Worm (Caenorhabditis elegans) whole organism, L4 larva: ENCODE results near the gene sra-12.

Experiments used
- F37D6.2 ChIP-seq: sonication (generic microtip); optimal IDR thresholded peaks from 2 replicates; lab custom pipeline; 2016; ENCODE audit warnings: mild to moderate bottlenecking, missing genetic modification characterization, missing compliant biosample characterization
- F44E2.7 ChIP-seq: fragments of 200-800 bp; sonication (Bioruptor generic); IDR thresholded peaks from 2 replicates; pipeline ENCODE4 v2.1.2; 2022; ENCODE audit warnings: missing genetic modification characterization, missing compliant biosample characterization
- Y105C5A.15 ChIP-seq: fragments of 200-800 bp; sonication (Bioruptor generic); IDR thresholded peaks from 2 replicates; pipeline ENCODE4 v1.3.6; 2022; ENCODE audit warnings: missing genetic modification characterization, missing compliant biosample characterization
- Y48G9A.11 ChIP-seq: fragments of 200-800 bp; sonication (Bioruptor generic); IDR thresholded peaks from 2 replicates; pipeline ENCODE4 v1.3.6; 2022; ENCODE audit warnings: missing genetic modification reagents, missing genetic modification characterization, missing compliant biosample characterization
- Y75B8A.6 ChIP-seq: fragments of 200-800 bp; sonication (Bioruptor generic); IDR thresholded peaks from 2 replicates; pipeline ENCODE4 v1.3.6; 2022; ENCODE audit warnings: missing genetic modification reagents, missing genetic modification characterization, missing compliant biosample characterization
- ama-1 ChIP-seq: fragments of 150-350 bp; optimal IDR thresholded peaks from 2 replicates; lab custom pipeline; 2014; ENCODE audit warnings: inconsistent platforms, mixed read lengths
- attf-4 ChIP-seq: sonication (generic microtip); optimal IDR thresholded peaks from 3 replicates; lab custom pipeline; 2017; ENCODE audit warnings: missing biosample characterization, missing genetic modification characterization
- ceh-28 ChIP-seq: fragments of 150-350 bp; optimal IDR thresholded peaks from 2 replicates; lab custom pipeline; 2014; ENCODE audit warnings: missing biosample characterization, missing genetic modification reagents, missing genetic modification characterization
- ceh-44 ChIP-seq: fragments of 200-800 bp; sonication (Bioruptor generic); IDR thresholded peaks from 2 replicates; pipeline ENCODE4 v1.3.6; 2022; ENCODE audit warnings: missing genetic modification reagents, missing genetic modification characterization, missing compliant biosample characterization
- ces-1 ChIP-seq: fragments of 150-350 bp; sonication (generic microtip); optimal IDR thresholded peaks from 4 replicates; lab custom pipeline; 2014; ENCODE audit warnings: missing biosample characterization, missing genetic modification reagents, missing genetic modification characterization
- daf-16 ChIP-seq, 3 experiments: sonication (generic microtip); optimal IDR thresholded peaks; 2 replicates each; lab custom pipeline; 2016 to 2017; ENCODE audit warnings: missing genetic modification characterization in 3 of 3, missing genetic modification reagents in 3 of 3, mild to moderate bottlenecking in 2 of 3, missing compliant biosample characterization in 2 of 3, missing biosample characterization in 1 of 3, moderate library complexity in 1 of 3
- daf-19 ChIP-seq: fragments of 200-800 bp; sonication (Bioruptor generic); conservative IDR thresholded peaks from 2 replicates; pipeline ENCODE4 v1.3.6; 2022; ENCODE audit warnings: missing genetic modification characterization, missing compliant biosample characterization
- dmd-6 ChIP-seq: fragments of 200-800 bp; sonication (Bioruptor generic); IDR thresholded peaks from 2 replicates; pipeline ENCODE4 v1.3.6; 2022; ENCODE audit warnings: missing genetic modification reagents, missing genetic modification characterization, missing compliant biosample characterization
- dmd-8 ChIP-seq: fragments of 200-800 bp; sonication (Bioruptor generic); IDR thresholded peaks from 2 replicates; pipeline ENCODE4 v1.3.6; 2022; ENCODE audit warnings: missing genetic modification characterization, missing compliant biosample characterization
- dmd-9 ChIP-seq: fragments of 200-800 bp; sonication (Bioruptor generic); IDR thresholded peaks from 2 replicates; pipeline ENCODE4 v1.3.6; 2022; ENCODE audit warnings: missing genetic modification reagents, missing genetic modification characterization, missing compliant biosample characterization
- dve-1 ChIP-seq: sonication (generic microtip); optimal IDR thresholded peaks from 2 replicates; lab custom pipeline; 2017; ENCODE audit warnings: antibody characterized with exemption, mild to moderate bottlenecking, missing genetic modification characterization, missing compliant biosample characterization; ENCODE audit not compliant: insufficient read depth
- hlh-11 ChIP-seq: fragments of 200-800 bp; sonication (Bioruptor generic); optimal IDR thresholded peaks from 2 replicates; lab custom pipeline; 2018; ENCODE audit warnings: mild to moderate bottlenecking, missing genetic modification characterization, missing compliant biosample characterization
- hlh-30 ChIP-seq: sonication (generic microtip); optimal IDR thresholded peaks from 2 replicates; lab custom pipeline; 2017; ENCODE audit warnings: antibody characterized with exemption, mild to moderate bottlenecking, missing genetic modification characterization, missing compliant biosample characterization; ENCODE audit not compliant: insufficient read depth
- lin-15B ChIP-seq: fragments of 150-350 bp; sonication (generic microtip); optimal IDR thresholded peaks from 3 replicates; lab custom pipeline; 2014; ENCODE audit warnings: missing biosample characterization, missing genetic modification characterization
- lin-29 ChIP-seq: fragments of 200-800 bp; sonication (Bioruptor generic); IDR thresholded peaks from 2 replicates; pipeline ENCODE4 v1.3.6; 2022; ENCODE audit warnings: missing genetic modification reagents, missing genetic modification characterization, missing compliant biosample characterization
- lin-39 ChIP-seq: fragments of 150-350 bp; optimal IDR thresholded peaks from 2 replicates; lab custom pipeline; 2014; ENCODE audit warnings: missing biosample characterization, missing genetic modification reagents, missing genetic modification characterization
- lir-3 ChIP-seq: sonication (generic microtip); optimal IDR thresholded peaks from 2 replicates; lab custom pipeline; 2016; ENCODE audit warnings: mild to moderate bottlenecking, missing genetic modification characterization, missing compliant biosample characterization
- mdl-1 ChIP-seq, 2 experiments: fragments of 150-350 bp in 1 of 2; sonication (generic microtip) in 1 of 2; optimal IDR thresholded peaks; 2 replicates each; lab custom pipeline; 2014 to 2017; ENCODE audit warnings: missing biosample characterization in 2 of 2, missing genetic modification characterization in 2 of 2
- mep-1 ChIP-seq: fragments of 150-350 bp; sonication (generic microtip); optimal IDR thresholded peaks from 3 replicates; lab custom pipeline; 2014; ENCODE audit warnings: missing biosample characterization, missing genetic modification characterization
- mxl-2 ChIP-seq: fragments of 200-800 bp; sonication (Bioruptor generic); conservative IDR thresholded peaks from 2 replicates; pipeline ENCODE4 v1.3.6; 2022; ENCODE audit warnings: missing genetic modification reagents, missing genetic modification characterization, missing compliant biosample characterization
- mxl-3 ChIP-seq: fragments of 200-800 bp; sonication (Bioruptor generic); optimal IDR thresholded peaks from 2 replicates; lab custom pipeline; 2018; ENCODE audit warnings: mild to moderate bottlenecking, missing genetic modification characterization, missing compliant biosample characterization
- nhr-10 ChIP-seq: fragments of 150-350 bp; optimal IDR thresholded peaks from 2 replicates; lab custom pipeline; 2014; ENCODE audit warnings: missing biosample characterization, missing genetic modification characterization
- nhr-102 ChIP-seq: sonication (generic microtip); optimal IDR thresholded peaks from 2 replicates; lab custom pipeline; 2016; ENCODE audit warnings: mild to moderate bottlenecking, missing genetic modification characterization, moderate library complexity, missing compliant biosample characterization
- nhr-28 ChIP-seq: fragments of 150-350 bp; optimal IDR thresholded peaks from 2 replicates; lab custom pipeline; 2014; ENCODE audit warnings: missing biosample characterization, missing genetic modification characterization
- nhr-76 ChIP-seq: fragments of 150-350 bp; optimal IDR thresholded peaks from 2 replicates; lab custom pipeline; 2014; ENCODE audit warnings: missing biosample characterization, missing genetic modification characterization
- nhr-77 ChIP-seq: fragments of 150-350 bp; optimal IDR thresholded peaks from 2 replicates; lab custom pipeline; 2014; ENCODE audit warnings: missing biosample characterization, missing genetic modification characterization
- php-3 ChIP-seq: fragments of 200-800 bp; sonication (Bioruptor generic); IDR thresholded peaks from 2 replicates; pipeline ENCODE4 v1.3.6; 2022; ENCODE audit warnings: missing genetic modification reagents, missing genetic modification characterization, missing compliant biosample characterization
- pqm-1 ChIP-seq: sonication (generic microtip); optimal IDR thresholded peaks from 2 replicates; lab custom pipeline; 2017; ENCODE audit warnings: missing biosample characterization, missing genetic modification characterization
- rbr-2 ChIP-seq: sonication (generic microtip); optimal IDR thresholded peaks from 2 replicates; lab custom pipeline; 2016; ENCODE audit warnings: missing genotype, missing genetic modification characterization, missing compliant biosample characterization
- saeg-2 ChIP-seq: fragments of 200-800 bp; sonication (Bioruptor generic); IDR thresholded peaks from 2 replicates; pipeline ENCODE4 v1.3.6; 2022; ENCODE audit warnings: missing genetic modification reagents, missing genetic modification characterization, missing compliant biosample characterization
- set-16 ChIP-seq: fragments of 200-800 bp; sonication (Bioruptor generic); IDR thresholded peaks from 2 replicates; pipeline ENCODE4 v1.3.6; 2022; ENCODE audit warnings: missing genetic modification reagents, missing genetic modification characterization, missing compliant biosample characterization
- snpc-1.2 ChIP-seq: fragments of 200-800 bp; sonication (Bioruptor generic); IDR thresholded peaks from 2 replicates; pipeline ENCODE4 v1.3.6; 2022; ENCODE audit warnings: missing genetic modification reagents, missing genetic modification characterization, missing compliant biosample characterization
- snpc-4 ChIP-seq: fragments of 150-350 bp; optimal IDR thresholded peaks from 2 replicates; lab custom pipeline; 2014; ENCODE audit warnings: missing biosample characterization, missing genetic modification characterization
- tag-97 ChIP-seq: fragments of 200-800 bp; sonication (Bioruptor generic); IDR thresholded peaks from 2 replicates; pipeline ENCODE4 v1.3.6; 2022; ENCODE audit warnings: missing genetic modification characterization, missing compliant biosample characterization
- tra-1 ChIP-seq: fragments of 200-800 bp; sonication (Bioruptor generic); IDR thresholded peaks from 2 replicates; pipeline ENCODE4 v1.3.6; 2022; ENCODE audit warnings: missing genetic modification reagents, missing genetic modification characterization, missing compliant biosample characterization
- unc-39 ChIP-seq: sonication (generic microtip); optimal IDR thresholded peaks from 2 replicates; lab custom pipeline; 2017; ENCODE audit warnings: missing biosample characterization, missing genetic modification characterization
- unc-62 ChIP-seq, 3 experiments: fragments of 150-350 bp in 1 of 3; sonication (generic microtip); optimal IDR thresholded peaks in 2 of 3; peaks in 1 of 3; 1 replicate in 1 of 3; 2 replicates in 2 of 3; lab custom pipeline; 2014 to 2017; ENCODE audit warnings: missing biosample characterization in 3 of 3, missing genetic modification characterization in 3 of 3, missing genetic modification reagents in 3 of 3, missing genotype in 1 of 3
- zfp-2 ChIP-seq: sonication (generic microtip); optimal IDR thresholded peaks from 2 replicates; lab custom pipeline; 2016; ENCODE audit warnings: mild to moderate bottlenecking, missing genetic modification characterization, missing compliant biosample characterization
- zip-2 ChIP-seq: fragments of 150-350 bp; optimal IDR thresholded peaks from 2 replicates; lab custom pipeline; 2014; ENCODE audit warnings: missing biosample characterization, missing genetic modification characterization
- ztf-7 ChIP-seq: fragments of 150-350 bp; optimal IDR thresholded peaks from 2 replicates; lab custom pipeline; 2014; ENCODE audit warnings: missing biosample characterization, missing genetic modification characterization

Gene sra-12

ce11 chrII:10861305-10861704, 43.0 kb downstream of the sra-12 start:
- TF ChIP-seq unc-62 (GFP tag; optimal IDR thresholded peaks at IDR 0.05 in 1 of 2; lab: Kevin White, UChicago) (peak in 1 of 2 experiments; percentile 57), unc-62 (tag; optimal IDR thresholded peaks at IDR 0.05; lab: Kevin White, UChicago) (no peak), ztf-7 (no peak), nhr-28 (no peak), dmd-6 (GFP tag; lab: Robert Waterston, UW) (no peak)

DNA sequence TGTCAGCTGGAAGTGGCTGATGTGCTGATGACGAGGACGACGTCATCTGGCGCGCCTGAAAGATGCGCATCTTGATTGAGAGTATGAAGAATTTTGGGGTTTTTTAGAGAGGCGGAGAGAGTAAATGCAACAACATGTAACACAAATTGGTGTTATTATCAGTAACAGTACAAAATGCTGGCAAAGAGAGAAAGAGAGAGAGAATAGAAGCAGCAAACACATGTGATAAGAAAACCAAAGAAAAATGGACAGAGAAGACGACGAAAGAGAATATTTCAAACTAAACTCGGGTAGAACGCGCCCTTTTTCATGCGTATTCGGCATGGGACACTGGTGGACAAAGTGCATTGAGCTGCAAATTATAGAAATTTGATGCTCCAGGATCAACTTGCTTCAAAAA, 43.4 kb downstream of the sra-12 start, which contains the start of gene M106.3:
TSS of gene M106.3 (minus strand) at position 70 of the 400 bp plus-strand sequence.
- TF ChIP-seq Y75B8A.6 (GFP tag; lab: Robert Waterston, UW) (no peak), saeg-2 (GFP tag; lab: Robert Waterston, UW) (no peak), lir-3 (tag; lab: Kevin White, UChicago) (no peak), pqm-1 (peak; percentile 87), dmd-8 (GFP tag; lab: Robert Waterston, UW) (no peak), zfp-2 (tag; lab: Kevin White, UChicago) (no peak), attf-4 (tag; lab: Kevin White, UChicago) (no peak), snpc-4 (tag; lab: Kevin White, UChicago) (no peak), tag-97 (GFP tag; lab: Robert Waterston, UW) (no peak), mdl-1 (tag; optimal IDR thresholded peaks at IDR 0.05; lab: Kevin White, UChicago) (peak in 1 of 2 experiments; percentile 39), Y48G9A.11 (GFP tag; lab: Robert Waterston, UW) (no peak), nhr-102 (tag; lab: Kevin White, UChicago) (no peak), mxl-3 (GFP tag; lab: Kevin White, UChicago) (peak; percentile 65), hlh-30 (tag; lab: Kevin White, UChicago) (peak; percentile 33), ama-1 (lab: Kevin White, UChicago) (no peak), ces-1 (GFP tag; lab: Kevin White, UChicago) (no peak), zip-2 (tag; lab: Kevin White, UChicago) (no peak), F37D6.2 (tag; lab: Kevin White, UChicago) (no peak), ceh-28 (tag; lab: Kevin White, UChicago) (no peak), nhr-77 (tag; lab: Kevin White, UChicago) (peak; percentile 34), dve-1 (peak; percentile 7), set-16 (GFP tag; lab: Robert Waterston, UW) (no peak), daf-16 (GFP tag; optimal IDR thresholded peaks at IDR 0.05; lab: Kevin White, UChicago) (no peak), daf-16 (tag; optimal IDR thresholded peaks at IDR 0.05; lab: Kevin White, UChicago) (peak; percentile 43), ceh-44 (GFP tag; lab: Robert Waterston, UW) (no peak), lin-15B (tag; lab: Kevin White, UChicago) (no peak), nhr-76 (no peak), lin-29 (GFP tag; lab: Robert Waterston, UW) (no peak), rbr-2 (tag; lab: Kevin White, UChicago) (no peak), Y105C5A.15 (GFP tag; lab: Robert Waterston, UW) (no peak), dmd-6 (GFP tag; lab: Robert Waterston, UW) (peak; percentile 74), mxl-2 (GFP tag; lab: Robert Waterston, UW) (no peak), mep-1 (tag; lab: Kevin White, UChicago) (no peak), nhr-28 (peak; percentile 85), tra-1 (0 out of 2 replicates have a peak, but pooled peaks have one; percentile 25), hlh-11 (tag; lab: Kevin White, UChicago) (peak; percentile 55)

ce11 chrII:10859359-10859758, 44.9 kb downstream of the sra-12 start:
- TF ChIP-seq php-3 (GFP tag; lab: Robert Waterston, UW): no peak
- peak; percentile 58 for TF ChIP-seq nhr-28
- peak; percentile 61 for TF ChIP-seq dmd-6 (GFP tag; lab: Robert Waterston, UW)
- TF ChIP-seq snpc-1.2 (GFP tag; lab: Robert Waterston, UW): no peak
- no peak for TF ChIP-seq nhr-10 (tag; lab: Kevin White, UChicago)
- TF ChIP-seq unc-39 (tag; lab: Kevin White, UChicago): no peak
- no peak for TF ChIP-seq dmd-9
- no peak for TF ChIP-seq saeg-2 (GFP tag; lab: Robert Waterston, UW)
- TF ChIP-seq lin-39 (tag; lab: Kevin White, UChicago): no peak
- no peak for TF ChIP-seq daf-19 (GFP tag; lab: Robert Waterston, UW)
- no peak for TF ChIP-seq F44E2.7 (GFP tag; lab: Robert Waterston, UW)
